Worm (Caenorhabditis elegans) whole organism, young adult: ENCODE data around the gene W07A12.4.

Experiments used
- K11D2.4 ChIP-seq: fragments of 200-800 bp; sonication (Bioruptor generic); IDR thresholded peaks from 2 replicates; pipeline ENCODE4 v1.3.6; 2022; ENCODE audit warnings: missing genetic modification reagents, missing genetic modification characterization, missing compliant biosample characterization
- T07F8.4 ChIP-seq: sonication (generic microtip); optimal IDR thresholded peaks from 2 replicates; lab custom pipeline; 2016; ENCODE audit warnings: mild to moderate bottlenecking, missing genetic modification characterization, moderate library complexity, missing compliant biosample characterization
- akir-1 ChIP-seq: fragments of 200-800 bp; sonication (Bioruptor generic); optimal IDR thresholded peaks from 2 replicates; lab custom pipeline; 2018; ENCODE audit warnings: mild to moderate bottlenecking, missing genetic modification characterization, moderate library complexity, missing compliant biosample characterization
- dpff-1 ChIP-seq: sonication (generic microtip); optimal IDR thresholded peaks from 2 replicates; lab custom pipeline; 2017; ENCODE audit warnings: mild to moderate bottlenecking, missing genetic modification characterization, missing compliant biosample characterization
- lin-35 ChIP-seq, 3 experiments: fragments of 150-350 bp in 2 of 3; sonication (generic microtip) in 1 of 3; optimal IDR thresholded peaks; 2 replicates each; lab custom pipeline; 2014 to 2018; ENCODE audit warnings: missing biosample characterization in 3 of 3, missing genetic modification characterization in 3 of 3, missing genetic modification reagents in 3 of 3
- sptf-2 ChIP-seq: fragments of 200-800 bp; sonication (Bioruptor generic); optimal IDR thresholded peaks from 2 replicates; lab custom pipeline; 2018; ENCODE audit warnings: mild to moderate bottlenecking, missing genetic modification characterization, missing compliant biosample characterization

- TF ChIP-seq dpff-1 (tag; lab: Kevin White, UChicago) = no peak
- TF ChIP-seq lin-35 (GFP tag; optimal IDR thresholded peaks at IDR 0.05; lab: Kevin White, UChicago) = no peak
- TF ChIP-seq K11D2.4 = no peak
- no peak for TF ChIP-seq T07F8.4 (tag; lab: Kevin White, UChicago)
- no peak for TF ChIP-seq sptf-2 (GFP tag; lab: Kevin White, UChicago)
- TF ChIP-seq akir-1 (GFP tag; lab: Kevin White, UChicago) = no peak
Observed at ce11 chrII:9115644-9116043, 30.4 kb upstream of the W07A12.4 start.
